Worm (Caenorhabditis elegans): ENCODE measurements around the gene F56D5.6.
A peak's percentile ranks its signal among the peaks of the same experiment; 100 is the strongest.

DNA sequence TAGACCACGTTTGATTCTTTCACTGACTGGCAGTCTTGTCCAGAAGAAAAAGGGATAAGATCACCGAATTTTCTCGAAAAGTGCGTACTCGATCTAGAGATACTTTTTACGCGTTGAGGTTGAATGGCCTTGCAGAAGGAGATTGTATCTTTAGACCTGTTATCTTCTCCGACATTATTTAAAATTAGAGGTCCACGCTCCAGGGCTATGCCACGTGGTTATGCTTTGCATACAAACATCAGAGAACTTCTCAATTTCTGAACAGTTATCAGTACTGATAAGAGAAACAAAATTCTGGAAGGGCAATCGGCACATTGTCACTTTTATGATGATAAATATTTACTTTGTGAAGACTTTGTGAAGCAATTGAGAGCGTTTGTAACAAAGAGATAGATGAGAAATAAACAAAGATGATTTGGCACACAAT is 40.4 kb downstream of the F56D5.6 start:
- TF ChIP-seq pha-4 (GFP tag; IDR thresholded peaks at IDR 0.05): peak; percentile 59
- TF ChIP-seq pha-4 (tag; optimal IDR thresholded peaks at IDR 0.05): peak; percentile 78
- TF ChIP-seq ama-1 (optimal IDR thresholded peaks at IDR 0.05): no peak
- TF ChIP-seq fos-1 (tag; optimal IDR thresholded peaks at IDR 0.05): no peak
- peak; percentile 86 for TF ChIP-seq nhr-102 (tag; optimal IDR thresholded peaks at IDR 0.05)
